Fruit fly (Drosophila melanogaster): Measurements from ENCODE around the gene CG13937.
A peak's percentile ranks its signal among the peaks of the same experiment; 100 is the strongest.

CG13937 gene

DNA sequence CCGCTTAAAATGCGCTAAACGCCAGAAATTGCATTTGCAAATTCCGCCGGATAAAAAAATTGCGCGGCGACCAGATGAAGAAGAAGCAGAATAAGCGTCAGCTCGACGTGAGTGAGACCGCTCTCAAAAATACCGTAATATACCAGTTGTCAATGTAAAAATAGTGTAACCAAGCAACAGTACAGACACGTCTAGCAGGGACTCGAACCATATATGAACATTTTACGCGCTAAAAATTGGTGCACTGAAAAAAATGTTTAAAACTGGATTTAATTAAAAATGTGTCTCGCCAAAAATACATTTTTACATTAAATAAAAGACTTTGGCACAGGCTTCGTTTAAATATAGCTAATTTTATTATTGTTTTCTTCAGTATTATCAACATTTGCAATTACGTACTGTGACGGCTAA, 6.6 kb downstream of the CG13937 start, which contains the start of gene dre4 (continued):
- 0 out of 2 replicates have a peak, but pooled peaks have one; percentile 42 for TF ChIP-seq CG10321 (GFP tag; IDR thresholded peaks at IDR 0.05)
- peak; percentile 20 for TF ChIP-seq ftz-f1 (GFP tag; optimal IDR thresholded peaks at IDR 0.05)
- peak; percentile 65 for TF ChIP-seq CG14441 (GFP tag; IDR thresholded peaks at IDR 0.05)
- TF ChIP-seq cwo (GFP tag; optimal IDR thresholded peaks at IDR 0.05): peak; percentile 9
- no peak for TF ChIP-seq ro (GFP tag; IDR thresholded peaks at IDR 0.05)
- TF ChIP-seq ind (GFP tag; optimal IDR thresholded peaks at IDR 0.05): peak; percentile 69
- TF ChIP-seq ewg (GFP tag; optimal IDR thresholded peaks at IDR 0.05): peak; percentile 49
- peak; percentile 76 for TF ChIP-seq nmo (GFP tag; optimal IDR thresholded peaks at IDR 0.05)
- peak; percentile 99 for TF ChIP-seq sqz (GFP tag; optimal IDR thresholded peaks at IDR 0.05)
- peak; percentile 43 for TF ChIP-seq CG5245 (GFP tag; optimal IDR thresholded peaks at IDR 0.05)
- peak; percentile 15; the same call in 1 of the 3 replicates for TF ChIP-seq croc (GFP tag; conservative IDR thresholded peaks at IDR 0.05)
- peak; percentile 64 for TF ChIP-seq HHEX (GFP tag; optimal IDR thresholded peaks at IDR 0.05)
- peak; percentile 35 for TF ChIP-seq tap (tag; optimal IDR thresholded peaks at IDR 0.05)
- TF ChIP-seq ato (GFP tag; IDR thresholded peaks at IDR 0.05; ENCODE audit: partially characterized antibody): no peak
- peak; percentile 26 for TF ChIP-seq CG11398 (GFP tag; optimal IDR thresholded peaks at IDR 0.05)
- no peak for TF ChIP-seq z (GFP tag; IDR thresholded peaks at IDR 0.05)
- TF ChIP-seq CG12071 (GFP tag; optimal IDR thresholded peaks at IDR 0.05): peak; percentile 17
- TF ChIP-seq CG11093 (GFP tag; IDR thresholded peaks at IDR 0.05): no peak
- peak; percentile 71 for TF ChIP-seq Mad (GFP tag; optimal IDR thresholded peaks at IDR 0.05)
- TF ChIP-seq otp (GFP tag; IDR thresholded peaks at IDR 0.05): 0 out of 3 replicates have a peak, but pooled peaks have one; percentile 47
- TF ChIP-seq tin (GFP tag; optimal IDR thresholded peaks at IDR 0.05): peak; percentile 73
- peak; percentile 96 for TF ChIP-seq sd (tag; optimal IDR thresholded peaks at IDR 0.05)
- peak; percentile 34 for TF ChIP-seq CG6683 (GFP tag; optimal IDR thresholded peaks at IDR 0.05)
- no peak for TF ChIP-seq CG11560 (tag; IDR thresholded peaks at IDR 0.05)
- peak; percentile 63 for TF ChIP-seq Oli (tag; optimal IDR thresholded peaks at IDR 0.05)
- peak; percentile 49 for TF ChIP-seq CG34376 (GFP tag; optimal IDR thresholded peaks at IDR 0.05)
- peak; percentile 87 for TF ChIP-seq slbo (GFP tag; IDR thresholded peaks at IDR 0.05)
- peak; percentile 47; the same call in 1 of the 2 replicates for TF ChIP-seq CG31224 (GFP tag; IDR thresholded peaks at IDR 0.05)
- peak; percentile 63 for TF ChIP-seq slp2 (GFP tag; optimal IDR thresholded peaks at IDR 0.05)
- TF ChIP-seq btn (GFP tag; optimal IDR thresholded peaks at IDR 0.05): peak; percentile 20
- TF ChIP-seq mirr (GFP tag; optimal IDR thresholded peaks at IDR 0.05): no peak
- no peak for TF ChIP-seq CG6791 (GFP tag; IDR thresholded peaks at IDR 0.05; ENCODE audit: partially characterized antibody)
- TF ChIP-seq Antp (GFP tag; optimal IDR thresholded peaks at IDR 0.05): peak; percentile 28
- TF ChIP-seq lbe (GFP tag; optimal IDR thresholded peaks at IDR 0.05): peak; percentile 40
- TF ChIP-seq ems (GFP tag; optimal IDR thresholded peaks at IDR 0.05): peak; percentile 54
- TF ChIP-seq BEAF-32 (GFP tag; optimal IDR thresholded peaks at IDR 0.05): peak; percentile 63
- TF ChIP-seq Scr (GFP tag; IDR thresholded peaks at IDR 0.05; ENCODE audit: partially characterized antibody): peak; percentile 25; the same call in 1 of the 2 replicates
- TF ChIP-seq Dfd (GFP tag; optimal IDR thresholded peaks at IDR 0.05): no peak
- peak; percentile 65 for TF ChIP-seq CG2875 (GFP tag; optimal IDR thresholded peaks at IDR 0.05)
- TF ChIP-seq CG34224 (GFP tag; IDR thresholded peaks at IDR 0.05; ENCODE audit: partially characterized antibody): no peak
- peak; percentile 79 for TF ChIP-seq unpg (GFP tag; optimal IDR thresholded peaks at IDR 0.05)
- TF ChIP-seq repo (GFP tag; optimal IDR thresholded peaks at IDR 0.05): peak; percentile 34
- peak; percentile 55 for TF ChIP-seq pum (GFP tag; optimal IDR thresholded peaks at IDR 0.05)
- 0 out of 4 replicates have a peak, but pooled peaks have one; percentile 19 for TF ChIP-seq chinmo (GFP tag; IDR thresholded peaks at IDR 0.05; ENCODE audit: partially characterized antibody)
- TF ChIP-seq CG18011 (GFP tag; optimal IDR thresholded peaks at IDR 0.05): peak; percentile 47
- peak; percentile 78 for TF ChIP-seq zfh1 (GFP tag; IDR thresholded peaks at IDR 0.05)
- TF ChIP-seq Ravus (GFP tag; IDR thresholded peaks at IDR 0.05): no peak; the same call in 1 of the 2 replicates
- peak; percentile 68 for TF ChIP-seq Side (GFP tag; optimal IDR thresholded peaks at IDR 0.05)
- TF ChIP-seq CG9876 (GFP tag; optimal IDR thresholded peaks at IDR 0.05): peak; percentile 18
- no peak for TF ChIP-seq CG4328 (GFP tag; optimal IDR thresholded peaks at IDR 0.05)
- peak; percentile 66 for TF ChIP-seq CTCF (GFP tag; optimal IDR thresholded peaks at IDR 0.05)

All from whole organism, embryonic.